Worm (Caenorhabditis elegans) whole organism, early embryonic: ENCODE data around the gene Y39G8B.7.

Experiments used
- B0310.2 ChIP-seq: sonication (generic microtip); optimal IDR thresholded peaks from 2 replicates; lab custom pipeline; 2016; ENCODE audit warnings: mild to moderate bottlenecking, missing genetic modification characterization, missing compliant biosample characterization
- F13C5.2 ChIP-seq: sonication (generic microtip); optimal IDR thresholded peaks from 2 replicates; lab custom pipeline; 2017; ENCODE audit warnings: mild to moderate bottlenecking, missing genetic modification characterization, inconsistent platforms, missing compliant biosample characterization
- aly-1 ChIP-seq: sonication (generic microtip); optimal IDR thresholded peaks from 2 replicates; lab custom pipeline; 2016; ENCODE audit warnings: missing genetic modification characterization, missing compliant biosample characterization
- ama-1 ChIP-seq: fragments of 150-350 bp; optimal IDR thresholded peaks from 2 replicates; lab custom pipeline; 2014
- ceh-13 ChIP-seq: fragments of 200-800 bp; sonication (Bioruptor generic); optimal IDR thresholded peaks from 2 replicates; lab custom pipeline; 2018; ENCODE audit warnings: mild to moderate bottlenecking, missing genetic modification characterization, missing compliant biosample characterization
- ceh-36 ChIP-seq: sonication (generic microtip); optimal IDR thresholded peaks from 2 replicates; lab custom pipeline; 2016; ENCODE audit warnings: missing genetic modification characterization, inconsistent platforms, missing compliant biosample characterization
- ets-7 ChIP-seq: sonication (generic microtip); optimal IDR thresholded peaks from 2 replicates; lab custom pipeline; 2016; ENCODE audit warnings: missing genotype, missing genetic modification characterization, missing compliant biosample characterization
- flt-1 ChIP-seq: fragments of 200-800 bp; sonication (Bioruptor generic); IDR thresholded peaks from 2 replicates; pipeline ENCODE4 v1.3.6; 2022; ENCODE audit warnings: missing genetic modification characterization, missing compliant biosample characterization
- hmbx-1 ChIP-seq: sonication (generic microtip); optimal IDR thresholded peaks from 2 replicates; lab custom pipeline; 2016; ENCODE audit warnings: mild to moderate bottlenecking, missing genetic modification characterization, missing compliant biosample characterization
- hmg-4 ChIP-seq: fragments of 200-800 bp; sonication (Bioruptor generic); optimal IDR thresholded peaks from 2 replicates; lab custom pipeline; 2018; ENCODE audit warnings: mild to moderate bottlenecking, missing genetic modification characterization, missing compliant biosample characterization
- hnd-1 ChIP-seq: sonication (generic microtip); optimal IDR thresholded peaks from 2 replicates; lab custom pipeline; 2016; ENCODE audit warnings: missing genetic modification characterization, missing compliant biosample characterization
- pes-1 ChIP-seq: fragments of 200-800 bp; sonication (Bioruptor generic); IDR thresholded peaks from 2 replicates; pipeline ENCODE4 v1.3.6; 2022; ENCODE audit warnings: missing genetic modification reagents, missing genetic modification characterization, missing compliant biosample characterization
- scrt-1 ChIP-seq: fragments of 200-800 bp; sonication (Bioruptor generic); IDR thresholded peaks from 2 replicates; pipeline ENCODE4 v1.3.6; 2022; ENCODE audit warnings: missing genetic modification characterization, missing compliant biosample characterization
- sea-1 ChIP-seq: fragments of 200-800 bp; sonication (Bioruptor generic); conservative IDR thresholded peaks from 2 replicates; pipeline ENCODE4 v1.3.6; 2022; ENCODE audit warnings: missing genetic modification characterization, missing compliant biosample characterization
- tbx-11 ChIP-seq: fragments of 200-800 bp; sonication (Bioruptor generic); IDR thresholded peaks from 2 replicates; pipeline ENCODE4 v1.3.6; 2022; ENCODE audit warnings: missing genetic modification characterization, missing compliant biosample characterization
- tbx-37 ChIP-seq: fragments of 200-800 bp; sonication (Bioruptor generic); conservative IDR thresholded peaks from 2 replicates; pipeline ENCODE4 v1.3.6; 2022; ENCODE audit warnings: missing genetic modification reagents, missing genetic modification characterization, missing compliant biosample characterization
- tra-4 ChIP-seq: sonication (generic microtip); optimal IDR thresholded peaks from 2 replicates; lab custom pipeline; 2017; ENCODE audit warnings: missing genetic modification characterization, missing compliant biosample characterization

Gene Y39G8B.7

ce11 chrII:13994934-13995333, at the start of gene Y39G8B.7:
Gene Y39G8B.7 (minus strand): TSS chrII:13995034.
- TF ChIP-seq aly-1 = no peak
- TF ChIP-seq ceh-36 (tag; lab: Kevin White, UChicago) = no peak
- TF ChIP-seq ets-7 (tag; lab: Kevin White, UChicago) = no peak
- no peak for TF ChIP-seq ama-1 (lab: Kevin White, UChicago)
- no peak for TF ChIP-seq hmbx-1
- no peak for TF ChIP-seq F13C5.2 (tag; lab: Kevin White, UChicago)
- TF ChIP-seq sea-1 (GFP tag; lab: Robert Waterston, UW) = no peak
- TF ChIP-seq tbx-37 (GFP tag; lab: Robert Waterston, UW) = no peak
- no peak for TF ChIP-seq B0310.2 (tag; lab: Kevin White, UChicago)
- no peak for TF ChIP-seq tra-4
- TF ChIP-seq flt-1 (GFP tag; lab: Robert Waterston, UW) = no peak
- TF ChIP-seq scrt-1 (GFP tag; lab: Robert Waterston, UW) = no peak
- no peak for TF ChIP-seq hnd-1
- TF ChIP-seq ceh-13 (GFP tag; lab: Kevin White, UChicago) = no peak
- TF ChIP-seq hmg-4 (GFP tag; lab: Kevin White, UChicago) = no peak
- no peak for TF ChIP-seq pes-1

ce11 chrII:14044199-14044598, 49.4 kb upstream of the Y39G8B.7 start:
- TF ChIP-seq flt-1 (GFP tag; lab: Robert Waterston, UW) (no peak), tra-4 (no peak), pes-1 (no peak; the same call in 1 of the 2 replicates), hnd-1 (no peak), F13C5.2 (tag; lab: Kevin White, UChicago) (no peak), tbx-37 (GFP tag; lab: Robert Waterston, UW) (no peak), hmg-4 (GFP tag; lab: Kevin White, UChicago) (no peak), ceh-13 (GFP tag; lab: Kevin White, UChicago) (no peak), ceh-36 (tag; lab: Kevin White, UChicago) (no peak), B0310.2 (tag; lab: Kevin White, UChicago) (no peak), scrt-1 (GFP tag; lab: Robert Waterston, UW) (no peak), aly-1 (no peak), sea-1 (GFP tag; lab: Robert Waterston, UW) (no peak), tbx-11 (GFP tag; lab: Robert Waterston, UW) (no peak), ama-1 (lab: Kevin White, UChicago) (no peak), ets-7 (tag; lab: Kevin White, UChicago) (no peak), hmbx-1 (no peak)

- TF ChIP-seq sea-1 (GFP tag; lab: Robert Waterston, UW) = no peak
- TF ChIP-seq ama-1 (lab: Kevin White, UChicago) = no peak
- TF ChIP-seq tbx-11 (GFP tag; lab: Robert Waterston, UW) = no peak
- TF ChIP-seq hnd-1 = no peak
- no peak for TF ChIP-seq F13C5.2 (tag; lab: Kevin White, UChicago)
Measured at ce11 chrII:14042836-14043604, 48.2 kb upstream of the Y39G8B.7 start.

- TF ChIP-seq F13C5.2 (tag; lab: Kevin White, UChicago) (no peak), scrt-1 (GFP tag; lab: Robert Waterston, UW) (0 out of 2 replicates have a peak, but pooled peaks have one; percentile 5)
Measured at ce11 chrII:14040204-14040842, 45.5 kb upstream of the Y39G8B.7 start.

ce11 chrII:14039811-14040203, 45.0 kb upstream of the Y39G8B.7 start:
- no peak for TF ChIP-seq hmbx-1
- no peak for TF ChIP-seq ets-7 (tag; lab: Kevin White, UChicago)
- no peak for TF ChIP-seq aly-1

ce11 chrII:14038331-14038730, 43.5 kb upstream of the Y39G8B.7 start:
- TF ChIP-seq aly-1 (no peak), hnd-1 (no peak), tbx-37 (GFP tag; lab: Robert Waterston, UW) (0 out of 2 replicates have a peak, but pooled peaks have one; percentile 18)

ce11 chrII:14037484-14038303, 42.9 kb upstream of the Y39G8B.7 start:
- TF ChIP-seq hmbx-1 = no peak
- no peak for TF ChIP-seq tbx-11 (GFP tag; lab: Robert Waterston, UW)
- no peak for TF ChIP-seq tra-4
- no peak for TF ChIP-seq flt-1 (GFP tag; lab: Robert Waterston, UW)
- no peak for TF ChIP-seq scrt-1 (GFP tag; lab: Robert Waterston, UW)
- no peak for TF ChIP-seq sea-1 (GFP tag; lab: Robert Waterston, UW)
- TF ChIP-seq B0310.2 (tag; lab: Kevin White, UChicago) = no peak
- TF ChIP-seq ama-1 (lab: Kevin White, UChicago) = no peak
- TF ChIP-seq F13C5.2 (tag; lab: Kevin White, UChicago) = no peak
- no peak for TF ChIP-seq hnd-1
- TF ChIP-seq tbx-37 (GFP tag; lab: Robert Waterston, UW) = no peak
- no peak for TF ChIP-seq pes-1
- no peak for TF ChIP-seq ets-7 (tag; lab: Kevin White, UChicago)
